Fruit fly (Drosophila melanogaster) whole organism, embryonic: ENCODE data around the gene Rh4.

Experiments used
- Abd-B ChIP-seq: fragments of 200-800 bp; sonication (Bioruptor generic); optimal IDR thresholded peaks from 2 replicates; lab custom pipeline; 2018; ENCODE audit warnings: missing biosample characterization, mild to moderate bottlenecking, missing genetic modification characterization, moderate library complexity
- CG10274 ChIP-seq: fragments of 200-800 bp; sonication (Bioruptor generic); optimal IDR thresholded peaks from 3 replicates; lab custom pipeline; 2017; ENCODE audit warnings: missing biosample characterization, mild to moderate bottlenecking, missing genetic modification characterization
- CG10565 ChIP-seq: fragments of 200-800 bp; sonication (Bioruptor generic); optimal IDR thresholded peaks from 3 replicates; lab custom pipeline; 2016; ENCODE audit warnings: missing biosample characterization, mild to moderate bottlenecking, missing genetic modification characterization
- CG10959 ChIP-seq: fragments of 200-800 bp; sonication (Bioruptor generic); IDR thresholded peaks from 2 replicates; pipeline ENCODE4 v1.3.6; 2022; ENCODE audit warnings: missing biosample characterization, missing genetic modification characterization
- CG11695 ChIP-seq: fragments of 200-800 bp; sonication (Bioruptor generic); IDR thresholded peaks from 3 replicates; pipeline ENCODE4 v1.3.6; 2022; ENCODE audit warnings: missing biosample characterization, missing genetic modification characterization
- CG12236 ChIP-seq: fragments of 200-800 bp; sonication (Bioruptor generic); optimal IDR thresholded peaks from 2 replicates; lab custom pipeline; 2016; ENCODE audit warnings: missing biosample characterization, missing genetic modification characterization
- CG14014 ChIP-seq: fragments of 200-800 bp; sonication (Bioruptor generic); IDR thresholded peaks from 2 replicates; pipeline ENCODE4 v1.3.6; 2022; ENCODE audit warnings: missing biosample characterization, missing genetic modification characterization
- CG15479 ChIP-seq: fragments of 200-800 bp; sonication (Bioruptor generic); optimal IDR thresholded peaks from 3 replicates; lab custom pipeline; 2019; ENCODE audit warnings: missing biosample characterization, mild to moderate bottlenecking, missing genetic modification characterization, moderate library complexity
- CG17568 ChIP-seq: fragments of 200-800 bp; sonication (Bioruptor generic); optimal IDR thresholded peaks from 2 replicates; lab custom pipeline; 2018; ENCODE audit warnings: missing biosample characterization, mild to moderate bottlenecking, missing genetic modification characterization, moderate library complexity
- CG17612 ChIP-seq: fragments of 200-800 bp; sonication (Bioruptor generic); IDR thresholded peaks from 2 replicates; pipeline ENCODE4 v1.3.6; 2022; ENCODE audit warnings: missing biosample characterization, missing genetic modification characterization
- CG2129 ChIP-seq: fragments of 200-800 bp; sonication (Bioruptor generic); IDR thresholded peaks from 2 replicates; pipeline ENCODE4 v1.3.6; 2022; ENCODE audit warnings: missing biosample characterization, missing genetic modification characterization; ENCODE audit not compliant: partially characterized antibody
- CG3995 ChIP-seq: fragments of 200-800 bp; sonication (Bioruptor generic); optimal IDR thresholded peaks from 3 replicates; lab custom pipeline; 2016; ENCODE audit warnings: missing biosample characterization, missing genetic modification characterization
- CG4328 ChIP-seq: fragments of 200-800 bp; sonication (Bioruptor generic); optimal IDR thresholded peaks from 3 replicates; lab custom pipeline; 2017; ENCODE audit warnings: missing biosample characterization, missing genetic modification reagents, missing genetic modification characterization
- CG5953 ChIP-seq: fragments of 200-800 bp; sonication (Bioruptor generic); IDR thresholded peaks from 2 replicates; pipeline ENCODE4 v1.3.6; 2022; ENCODE audit warnings: missing biosample characterization, missing genetic modification characterization
- CG7745 ChIP-seq: fragments of 200-800 bp; sonication (Bioruptor generic); optimal IDR thresholded peaks from 2 replicates; lab custom pipeline; 2018; ENCODE audit warnings: missing biosample characterization, mild to moderate bottlenecking, missing genetic modification characterization, moderate library complexity
- CG8281 ChIP-seq: fragments of 200-800 bp; sonication (Bioruptor generic); optimal IDR thresholded peaks from 2 replicates; lab custom pipeline; 2018; ENCODE audit warnings: missing biosample characterization, mild to moderate bottlenecking, missing genetic modification characterization, moderate library complexity
- CG8290 ChIP-seq, 3 experiments: fragments of 200-800 bp; sonication (Bioruptor generic); optimal IDR thresholded peaks; 2 replicates each; lab custom pipeline; 2016 to 2019; ENCODE audit warnings: missing biosample characterization in 3 of 3, missing genetic modification characterization in 3 of 3, mild to moderate bottlenecking in 2 of 3, moderate library complexity in 1 of 3
- CG9437 ChIP-seq: fragments of 200-800 bp; sonication (Bioruptor generic); optimal IDR thresholded peaks from 2 replicates; lab custom pipeline; 2018; ENCODE audit warnings: missing biosample characterization, mild to moderate bottlenecking, missing genetic modification characterization
- Deaf1 ChIP-seq: fragments of 200-800 bp; optimal IDR thresholded peaks from 3 replicates; lab custom pipeline; 2019; ENCODE audit warnings: missing biosample characterization, mild to moderate bottlenecking, missing genetic modification characterization, moderate library complexity
- Dek ChIP-seq: fragments of 200-800 bp; sonication (Bioruptor generic); optimal IDR thresholded peaks from 3 replicates; lab custom pipeline; 2019; ENCODE audit warnings: missing biosample characterization, mild to moderate bottlenecking, missing genetic modification characterization, moderate library complexity
- E2f1 ChIP-seq: fragments of 200-800 bp; sonication (Bioruptor generic); IDR thresholded peaks from 2 replicates; pipeline ENCODE4 v1.3.6; 2022; ENCODE audit warnings: missing biosample characterization, missing genetic modification characterization
- Eip74EF ChIP-seq, 2 experiments: fragments of 200-800 bp in 1 of 2; fragments of >200 bp in 1 of 2; sonication (Bioruptor generic) in 1 of 2; optimal IDR thresholded peaks; 2 replicates each; lab custom pipeline; 2017 to 2019; ENCODE audit warnings: missing biosample characterization in 2 of 2, missing genetic modification characterization in 2 of 2, mild to moderate bottlenecking in 1 of 2, moderate library complexity in 1 of 2
- Ets97D ChIP-seq: fragments of 200-800 bp; sonication (Bioruptor generic); optimal IDR thresholded peaks from 3 replicates; lab custom pipeline; 2016; ENCODE audit warnings: missing biosample characterization, missing genetic modification characterization
- HHEX ChIP-seq: fragments of 200-800 bp; sonication (Bioruptor generic); optimal IDR thresholded peaks from 3 replicates; lab custom pipeline; 2017; ENCODE audit warnings: missing biosample characterization, mild to moderate bottlenecking, missing genetic modification characterization, missing genetic modification reagents
- HLH3B ChIP-seq: fragments of 200-800 bp; sonication (Bioruptor generic); IDR thresholded peaks from 2 replicates; pipeline ENCODE4 v1.3.6; 2022; ENCODE audit warnings: missing biosample characterization, missing genetic modification characterization
- HLH54F ChIP-seq: fragments of 200-800 bp; sonication (Bioruptor generic); optimal IDR thresholded peaks from 3 replicates; lab custom pipeline; 2016; ENCODE audit warnings: missing biosample characterization, missing genetic modification characterization
- Hr39 ChIP-seq: fragments of >200 bp; optimal IDR thresholded peaks from 2 replicates; lab custom pipeline; 2017
- MBD-R2 ChIP-seq: fragments of 200-800 bp; sonication (Bioruptor generic); IDR thresholded peaks from 2 replicates; pipeline ENCODE4 v1.3.6; 2022; ENCODE audit warnings: missing biosample characterization, missing genetic modification characterization
- Med ChIP-seq: fragments of 200-800 bp; sonication (Bioruptor generic); peaks from one replicate; lab custom pipeline; 2016; ENCODE audit warnings: missing biosample characterization, missing genetic modification characterization, mild to moderate bottlenecking, inconsistent platforms, moderate library complexity
- Opbp ChIP-seq: fragments of 200-800 bp; sonication (Bioruptor generic); IDR thresholded peaks from 3 replicates; pipeline ENCODE4 v1.3.6; 2022; ENCODE audit warnings: missing biosample characterization, missing genetic modification characterization; ENCODE audit not compliant: partially characterized antibody
- Stat92E ChIP-seq, 3 experiments: fragments of >200 bp in 2 of 3; fragments of 200-800 bp in 1 of 3; sonication (Bioruptor generic) in 1 of 3; optimal IDR thresholded peaks; 2 replicates each; lab custom pipeline; 2017 to 2019; ENCODE audit warnings: missing biosample characterization in 3 of 3, missing genetic modification characterization in 3 of 3, mild to moderate bottlenecking in 1 of 3, moderate library complexity in 1 of 3
- TFAM ChIP-seq: fragments of 200-800 bp; sonication (Bioruptor generic); optimal IDR thresholded peaks from 2 replicates; lab custom pipeline; 2017; ENCODE audit warnings: missing biosample characterization, missing genetic modification characterization, inconsistent platforms
- al ChIP-seq: fragments of 200-800 bp; sonication (Bioruptor generic); IDR thresholded peaks from 2 replicates; pipeline ENCODE4 v1.3.6; 2022; ENCODE audit warnings: missing biosample characterization, missing genetic modification characterization
- br ChIP-seq: fragments of >200 bp; optimal IDR thresholded peaks from 2 replicates; lab custom pipeline; 2017
- bsh ChIP-seq, 2 experiments: fragments of 200-800 bp; sonication (Bioruptor generic); optimal IDR thresholded peaks; 2 replicates each; lab custom pipeline; 2017 to 2018; ENCODE audit warnings: mild to moderate bottlenecking in 2 of 2, missing biosample characterization in 2 of 2, missing genetic modification characterization in 2 of 2, moderate library complexity in 1 of 2
- cad ChIP-seq: fragments of >200 bp; optimal IDR thresholded peaks from 2 replicates; lab custom pipeline; 2017; ENCODE audit warnings: missing biosample characterization, missing genetic modification characterization
- ci ChIP-seq: fragments of 200-800 bp; sonication (Bioruptor generic); IDR thresholded peaks from 3 replicates; pipeline ENCODE4 v1.3.6; 2022; ENCODE audit warnings: missing biosample characterization, missing genetic modification characterization
- crol ChIP-seq: fragments of 200-800 bp; sonication (Bioruptor generic); IDR thresholded peaks from 2 replicates; pipeline ENCODE4 v1.3.6; 2022; ENCODE audit warnings: missing biosample characterization, missing genetic modification characterization
- dysf ChIP-seq: fragments of 200-800 bp; sonication (Bioruptor generic); IDR thresholded peaks from 3 replicates; pipeline ENCODE4 v1.3.6; 2022; ENCODE audit warnings: missing biosample characterization, missing genetic modification characterization
- esg ChIP-seq: fragments of 200-800 bp; sonication (Bioruptor generic); conservative IDR thresholded peaks from 2 replicates; pipeline ENCODE4 v1.3.6; 2022; ENCODE audit warnings: missing biosample characterization, missing genetic modification characterization
- gt ChIP-seq: fragments of 200-800 bp; sonication (Bioruptor generic); IDR thresholded peaks from 2 replicates; pipeline ENCODE4 v1.3.6; 2022; ENCODE audit warnings: missing biosample characterization, missing genetic modification characterization
- her ChIP-seq: fragments of 200-800 bp; sonication (Bioruptor generic); optimal IDR thresholded peaks from 2 replicates; lab custom pipeline; 2016; ENCODE audit warnings: missing biosample characterization, missing genetic modification characterization
- hth ChIP-seq: fragments of >200 bp; optimal IDR thresholded peaks from 2 replicates; lab custom pipeline; 2017; ENCODE audit warnings: inconsistent platforms
- kah ChIP-seq: fragments of 200-800 bp; sonication (Bioruptor generic); optimal IDR thresholded peaks from 2 replicates; lab custom pipeline; 2018; ENCODE audit warnings: missing biosample characterization, mild to moderate bottlenecking, missing genetic modification characterization
- luna ChIP-seq: fragments of 200-800 bp; sonication (Bioruptor generic); optimal IDR thresholded peaks from 2 replicates; lab custom pipeline; 2016; ENCODE audit warnings: missing biosample characterization, missing genetic modification characterization
- pum ChIP-seq: fragments of 200-800 bp; sonication (Bioruptor generic); optimal IDR thresholded peaks from 2 replicates; lab custom pipeline; 2016; ENCODE audit warnings: missing biosample characterization, missing genetic modification characterization
- run ChIP-seq: fragments of 200-800 bp; sonication (Bioruptor generic); optimal IDR thresholded peaks from 3 replicates; lab custom pipeline; 2018; ENCODE audit warnings: missing biosample characterization, mild to moderate bottlenecking, missing genetic modification characterization
- salm ChIP-seq: fragments of 200-800 bp; sonication (Bioruptor generic); optimal IDR thresholded peaks from 2 replicates; lab custom pipeline; 2018; ENCODE audit warnings: missing biosample characterization, mild to moderate bottlenecking, missing genetic modification characterization
- so ChIP-seq: fragments of 200-800 bp; sonication (Bioruptor generic); IDR thresholded peaks from 3 replicates; pipeline ENCODE4 v1.3.6; 2022; ENCODE audit warnings: missing biosample characterization, missing genetic modification characterization
- tll ChIP-seq, 2 experiments: fragments of 200-800 bp in 1 of 2; fragments of >200 bp in 1 of 2; sonication (Bioruptor generic) in 1 of 2; optimal IDR thresholded peaks; 2 replicates each; lab custom pipeline; 2017 to 2019; ENCODE audit warnings: missing biosample characterization in 2 of 2, missing genetic modification characterization in 2 of 2, mild to moderate bottlenecking in 1 of 2, moderate library complexity in 1 of 2
- ttk ChIP-seq: fragments of 200-800 bp; sonication (Bioruptor generic); IDR thresholded peaks from 2 replicates; pipeline ENCODE4 v2.1.2; 2022; ENCODE audit warnings: missing biosample characterization, missing genetic modification characterization
- zfh1 ChIP-seq: fragments of 200-800 bp; sonication (Bioruptor generic); IDR thresholded peaks from 3 replicates; pipeline ENCODE4 v1.3.6; 2022; ENCODE audit warnings: missing biosample characterization, missing genetic modification characterization

The Rh4 gene

DNA sequence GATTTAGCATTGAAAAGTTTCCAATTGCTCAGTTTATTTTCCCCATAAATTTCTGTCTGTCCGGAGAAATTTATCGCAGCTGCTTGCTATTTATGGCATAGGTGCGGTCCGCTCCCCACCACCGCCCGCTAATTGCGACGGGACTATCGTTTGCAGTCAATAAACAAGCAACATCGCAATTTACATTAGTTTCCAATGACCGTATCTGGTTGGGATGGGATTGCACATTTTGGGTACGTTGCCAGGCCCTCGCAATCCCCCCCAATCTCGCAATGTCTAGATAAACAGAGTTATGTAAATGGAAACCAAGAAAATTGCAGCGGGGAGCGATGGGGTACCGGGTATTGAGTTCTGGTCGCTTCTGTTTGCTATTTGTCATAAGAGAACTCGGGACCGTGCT lies 57.7 kb downstream of the Rh4 start, which contains the start of gene nudC (continued):
- TF ChIP-seq TFAM (GFP tag; lab: Kevin White, UChicago) (no peak), br (lab: Kevin White, UChicago) (no peak), her (GFP tag; lab: Kevin White, UChicago) (no peak), Opbp (0 out of 3 replicates have a peak, but pooled peaks have one; percentile 6), HLH54F (GFP tag; lab: Kevin White, UChicago) (no peak), esg (GFP tag; lab: Robert Waterston, UW) (no peak), CG8281 (tag; lab: Kevin White, UChicago) (no peak), crol (GFP tag; lab: Robert Waterston, UW) (peak; percentile 76), hth (lab: Kevin White, UChicago) (no peak), CG4328 (GFP tag; lab: Kevin White, UChicago) (no peak), cad (no peak), CG17568 (GFP tag; lab: Kevin White, UChicago) (no peak), zfh1 (GFP tag; lab: Robert Waterston, UW) (no peak), CG14014 (no peak), CG12236 (GFP tag; lab: Kevin White, UChicago) (no peak), bsh (GFP tag; optimal IDR thresholded peaks at IDR 0.05; lab: Kevin White, UChicago) (no peak), E2f1 (GFP tag; lab: Robert Waterston, UW) (no peak), tll (GFP tag; optimal IDR thresholded peaks at IDR 0.05; lab: Kevin White, UChicago) (no peak), ttk (GFP tag; lab: Robert Waterston, UW) (no peak), CG2129 (GFP tag; lab: Robert Waterston, UW) (no peak), Stat92E (GFP tag; optimal IDR thresholded peaks at IDR 0.05; lab: Kevin White, UChicago) (no peak), Eip74EF (GFP tag; optimal IDR thresholded peaks at IDR 0.05; lab: Kevin White, UChicago) (no peak), CG15479 (GFP tag; lab: Kevin White, UChicago) (no peak), HLH3B (GFP tag; lab: Robert Waterston, UW) (peak; percentile 20; the same call in 1 of the 2 replicates), so (GFP tag; lab: Robert Waterston, UW) (0 out of 3 replicates have a peak, but pooled peaks have one; percentile 21), CG3995 (GFP tag; lab: Kevin White, UChicago) (no peak), kah (no peak), Hr39 (lab: Kevin White, UChicago) (no peak), pum (GFP tag; lab: Kevin White, UChicago) (no peak), CG10565 (GFP tag; lab: Kevin White, UChicago) (no peak), dysf (no peak), run (tag; lab: Kevin White, UChicago) (no peak), salm (no peak), CG10959 (GFP tag; lab: Robert Waterston, UW) (0 out of 2 replicates have a peak, but pooled peaks have one; percentile 13), CG17612 (GFP tag; lab: Robert Waterston, UW) (no peak), luna (no peak), HHEX (peak; percentile 3), gt (GFP tag; lab: Robert Waterston, UW) (no peak), CG9437 (GFP tag; lab: Kevin White, UChicago) (no peak), Med (GFP tag; lab: Kevin White, UChicago) (peak; percentile 50), CG7745 (tag; lab: Kevin White, UChicago) (no peak), Deaf1 (tag; lab: Kevin White, UChicago) (no peak), CG5953 (GFP tag; lab: Robert Waterston, UW) (no peak), al (GFP tag; lab: Robert Waterston, UW) (no peak), CG8290 (GFP tag; optimal IDR thresholded peaks at IDR 0.05; lab: Kevin White, UChicago) (no peak), CG8290 (tag; optimal IDR thresholded peaks at IDR 0.05; lab: Kevin White, UChicago) (peak in 1 of 2 experiments; percentile 6), ci (GFP tag; lab: Robert Waterston, UW) (peak; percentile 47; the same call in 1 of the 3 replicates), MBD-R2 (GFP tag; lab: Robert Waterston, UW) (no peak), CG11695 (GFP tag; lab: Robert Waterston, UW) (no peak), Abd-B (GFP tag; lab: Kevin White, UChicago) (no peak), CG10274 (GFP tag; lab: Kevin White, UChicago) (no peak), Dek (tag; lab: Kevin White, UChicago) (no peak), Ets97D (GFP tag; lab: Kevin White, UChicago) (no peak)
